Worm (Caenorhabditis elegans) whole organism, L4/young adult: Measurements from ENCODE around the gene ZK1320.13.

Experiments
- W03F9.2 ChIP-seq: fragments of 150-350 bp; optimal IDR thresholded peaks from 2 replicates; lab custom pipeline; 2014; ENCODE audit warnings: missing biosample characterization, missing genetic modification characterization
- dao-5 ChIP-seq: sonication (generic microtip); optimal IDR thresholded peaks from 2 replicates; lab custom pipeline; 2016; ENCODE audit warnings: missing genotype, missing genetic modification characterization, moderate library complexity, missing compliant biosample characterization
- him-1 ChIP-seq: sonication (generic microtip); optimal IDR thresholded peaks from 2 replicates; lab custom pipeline; 2016; ENCODE audit warnings: missing genotype, missing genetic modification reagents, missing genetic modification characterization, missing compliant biosample characterization

DNA sequence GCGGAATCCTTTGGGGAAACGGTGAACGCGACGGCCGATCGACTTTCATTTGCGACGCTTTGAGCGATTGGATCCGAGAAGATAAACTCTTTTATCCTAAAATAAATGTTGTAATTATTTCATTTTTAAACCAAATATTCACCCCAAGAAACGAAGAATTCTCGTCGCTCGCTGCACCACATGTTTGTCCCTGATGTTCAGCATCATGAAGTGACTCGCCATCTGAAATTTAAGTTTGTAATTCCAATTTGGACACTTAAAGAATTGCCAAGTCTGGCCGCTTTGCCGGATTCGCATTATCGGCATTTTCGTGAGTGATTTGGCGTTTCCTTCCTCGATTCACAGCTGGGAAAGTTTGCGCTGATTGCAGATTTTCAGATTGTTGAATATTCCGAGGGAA lies 37.3 kb downstream of the ZK1320.13 start, which contains the start of gene Y53C12A.6:
- TF ChIP-seq dao-5 (tag; lab: Kevin White, UChicago) (no peak), W03F9.2 (tag; lab: Kevin White, UChicago) (no peak), him-1 (tag; lab: Kevin White, UChicago) (no peak)
